Worm (Caenorhabditis elegans): ENCODE data around the gene pfk-1.1.

Gene pfk-1.1

ce11 chrX:2940572-2940971, at the start of gene pfk-1.1:
pfk-1.1 (plus strand) TSS chrX:2940872.
- no peak for TF ChIP-seq ZK546.5 (tag; optimal IDR thresholded peaks at IDR 0.05)
- TF ChIP-seq mbf-1 (tag; optimal IDR thresholded peaks at IDR 0.05) = no peak
- TF ChIP-seq nhr-23 (tag; optimal IDR thresholded peaks at IDR 0.05) = no peak
- no peak for TF ChIP-seq snpc-4 (tag; optimal IDR thresholded peaks at IDR 0.05)
- no peak for TF ChIP-seq nhr-237 (tag; optimal IDR thresholded peaks at IDR 0.05)
- TF ChIP-seq sma-9 (GFP tag; optimal IDR thresholded peaks at IDR 0.05) = no peak
- no peak for TF ChIP-seq sma-9 (tag; optimal IDR thresholded peaks at IDR 0.05)
- TF ChIP-seq ceh-82 (tag; optimal IDR thresholded peaks at IDR 0.05) = no peak
- TF ChIP-seq unc-62 (GFP tag; optimal IDR thresholded peaks at IDR 0.05) = no peak
- no peak for TF ChIP-seq mab-5 (tag; optimal IDR thresholded peaks at IDR 0.05)
- no peak for TF ChIP-seq elt-3 (tag; optimal IDR thresholded peaks at IDR 0.05)
- no peak for TF ChIP-seq dmd-4 (tag; optimal IDR thresholded peaks at IDR 0.05)
- no peak for TF ChIP-seq nhr-6 (tag; optimal IDR thresholded peaks at IDR 0.05)
- TF ChIP-seq nhr-25 (tag; optimal IDR thresholded peaks at IDR 0.05) = no peak

- TF ChIP-seq ZK546.5 (tag; optimal IDR thresholded peaks at IDR 0.05) = no peak
- TF ChIP-seq egl-27 (tag; optimal IDR thresholded peaks at IDR 0.05) = peak; percentile 65
- peak; percentile 94 for TF ChIP-seq nhr-21 (tag; optimal IDR thresholded peaks at IDR 0.05)
- no peak for TF ChIP-seq lin-39 (tag; optimal IDR thresholded peaks at IDR 0.05)
- peak; percentile 90 for TF ChIP-seq nhr-129 (tag; optimal IDR thresholded peaks at IDR 0.05)
- no peak for TF ChIP-seq unc-39 (tag; optimal IDR thresholded peaks at IDR 0.05)
- TF ChIP-seq blmp-1 (tag; optimal IDR thresholded peaks at IDR 0.05; ENCODE audit: insufficient read depth) = peak; percentile 81
- peak; percentile 51 for TF ChIP-seq nhr-6 (tag; optimal IDR thresholded peaks at IDR 0.05)
- peak; percentile 74 for TF ChIP-seq sma-3 (GFP tag; optimal IDR thresholded peaks at IDR 0.05)
- no peak for TF ChIP-seq elt-1 (tag; optimal IDR thresholded peaks at IDR 0.05)
- TF ChIP-seq sem-4 (tag; optimal IDR thresholded peaks at IDR 0.05) = peak; percentile 59
- TF ChIP-seq lsy-2 (tag; optimal IDR thresholded peaks at IDR 0.05) = peak in 1 of 2 experiments; percentile 47
- TF ChIP-seq sma-9 (GFP tag; optimal IDR thresholded peaks at IDR 0.05) = peak; percentile 94
- no peak for TF ChIP-seq sma-9 (tag; optimal IDR thresholded peaks at IDR 0.05)
- TF ChIP-seq nhr-11 (tag; optimal IDR thresholded peaks at IDR 0.05) = no peak
- peak; percentile 31 for TF ChIP-seq F13H6.1 (tag; optimal IDR thresholded peaks at IDR 0.05)
- peak; percentile 53 for TF ChIP-seq crh-2 (tag; optimal IDR thresholded peaks at IDR 0.05)
- TF ChIP-seq ztf-4 (tag; optimal IDR thresholded peaks at IDR 0.05) = peak; percentile 58
- peak; percentile 92 for TF ChIP-seq nhr-25 (tag; optimal IDR thresholded peaks at IDR 0.05)
- no peak for TF ChIP-seq fos-1 (tag; optimal IDR thresholded peaks at IDR 0.05)
- peak; percentile 53 to 66 for TF ChIP-seq mdl-1 (tag; optimal IDR thresholded peaks at IDR 0.05)
- TF ChIP-seq nhr-77 (tag; optimal IDR thresholded peaks at IDR 0.05) = no peak
- peak; percentile 17 for TF ChIP-seq C34F6.9 (tag; optimal IDR thresholded peaks at IDR 0.05)
- peak; percentile 75 for TF ChIP-seq ama-1 (optimal IDR thresholded peaks at IDR 0.05)
These were observed 49.4 kb upstream of the pfk-1.1 start, which contains the start of gene B0410.3 for ce11 chrX:2891141-2891739. B0410.3 (minus strand) TSS chrX:2891491.

- TF ChIP-seq zag-1 (tag; optimal IDR thresholded peaks at IDR 0.05) (no peak), snpc-4 (tag; optimal IDR thresholded peaks at IDR 0.05) (peak; percentile 92)
These were observed 48.8 kb upstream of the pfk-1.1 start for ce11 chrX:2891879-2892278.

- TF ChIP-seq nhr-21 (tag; optimal IDR thresholded peaks at IDR 0.05) = peak; percentile 82
- peak; percentile 33 for TF ChIP-seq nhr-129 (tag; optimal IDR thresholded peaks at IDR 0.05)
- no peak for TF ChIP-seq lin-39 (tag; optimal IDR thresholded peaks at IDR 0.05)
- peak; percentile 74 for TF ChIP-seq sma-3 (GFP tag; optimal IDR thresholded peaks at IDR 0.05)
- no peak for TF ChIP-seq elt-1 (tag; optimal IDR thresholded peaks at IDR 0.05)
- no peak for TF ChIP-seq nhr-12 (tag; optimal IDR thresholded peaks at IDR 0.05)
- peak; percentile 84 for TF ChIP-seq sma-9 (GFP tag; optimal IDR thresholded peaks at IDR 0.05)
- no peak for TF ChIP-seq sma-9 (tag; optimal IDR thresholded peaks at IDR 0.05)
- no peak for TF ChIP-seq egl-27 (tag; optimal IDR thresholded peaks at IDR 0.05)
- TF ChIP-seq nhr-25 (tag; optimal IDR thresholded peaks at IDR 0.05) = peak; percentile 82
- TF ChIP-seq aly-2 (tag; optimal IDR thresholded peaks at IDR 0.05) = no peak
These were observed 47.5 kb upstream of the pfk-1.1 start for ce11 chrX:2893026-2893662.

Measured in whole organism, L2 larva.